Worm (Caenorhabditis elegans): ENCODE results near the gene orai-1.

ce11 chrIII:646454-646853 is at the start of gene orai-1:
- TF ChIP-seq nhr-11 (tag; optimal IDR thresholded peaks at IDR 0.05), result no peak
- TF ChIP-seq lin-39 (tag; optimal IDR thresholded peaks at IDR 0.05), result no peak
- no peak for TF ChIP-seq elt-3 (tag; optimal IDR thresholded peaks at IDR 0.05)
- no peak for TF ChIP-seq ceh-82 (tag; optimal IDR thresholded peaks at IDR 0.05)

All from whole organism, L3 larva.